Worm (Caenorhabditis elegans): Measurements from ENCODE around the gene grd-9.

Gene grd-9

DNA sequence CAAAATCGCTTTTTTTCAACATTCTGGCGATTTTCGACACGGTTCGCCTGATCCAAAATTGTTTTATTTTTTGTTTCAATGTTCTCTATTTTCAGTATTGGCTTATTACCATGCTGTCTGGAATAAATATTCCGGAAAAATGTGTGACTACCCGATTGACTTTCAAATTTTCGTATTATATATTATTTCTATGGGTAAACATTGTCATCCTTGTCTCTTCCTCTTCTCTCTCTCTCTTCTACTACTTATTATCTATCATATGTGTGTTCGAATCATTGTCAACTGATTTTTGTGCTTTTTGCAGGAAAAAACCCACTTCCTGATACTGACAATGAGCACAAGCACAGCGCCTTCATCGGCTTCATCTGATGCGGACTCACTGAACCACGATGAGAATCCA lies 2.1 kb upstream of the grd-9 start, which contains the start of gene C04E6.7:
TSS of gene C04E6.7 (plus strand) at position 301 of the 400 bp plus-strand sequence.
- TF ChIP-seq aly-1 (tag; optimal IDR thresholded peaks at IDR 0.05) (no peak), scrt-1 (GFP tag; IDR thresholded peaks at IDR 0.05) (no peak), hmg-4 (GFP tag; optimal IDR thresholded peaks at IDR 0.05) (no peak), flt-1 (GFP tag; IDR thresholded peaks at IDR 0.05) (no peak), hnd-1 (tag; optimal IDR thresholded peaks at IDR 0.05) (no peak), hmbx-1 (tag; optimal IDR thresholded peaks at IDR 0.05) (no peak), ets-7 (tag; optimal IDR thresholded peaks at IDR 0.05) (no peak)

DNA sequence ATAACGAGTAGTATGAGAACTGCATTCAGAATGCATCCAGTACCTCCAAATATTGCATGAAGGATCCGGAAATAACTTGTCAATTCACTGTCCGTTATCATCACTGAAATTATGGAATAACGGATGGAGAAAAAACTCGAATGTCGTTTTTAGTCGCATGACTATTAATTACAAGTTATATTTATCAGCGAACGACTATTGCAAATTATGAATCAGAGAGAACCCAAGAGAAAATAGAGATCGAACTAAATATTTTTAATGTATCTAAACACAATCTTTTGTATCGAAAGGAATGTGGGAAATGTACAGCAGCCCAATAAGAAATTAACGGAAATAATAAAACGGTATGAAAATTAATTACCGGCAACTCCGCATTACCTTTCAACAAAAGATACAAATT lies 4.8 kb downstream of the grd-9 start, which contains the start of gene srd-16:
TSS of gene srd-16 (minus strand) at position 101 of the 400 bp plus-strand sequence.
- TF ChIP-seq B0310.2 (tag; optimal IDR thresholded peaks at IDR 0.05) (no peak), ceh-13 (GFP tag; optimal IDR thresholded peaks at IDR 0.05) (no peak), tra-4 (tag; optimal IDR thresholded peaks at IDR 0.05) (no peak), hmg-4 (GFP tag; optimal IDR thresholded peaks at IDR 0.05) (no peak), tbx-37 (GFP tag; conservative IDR thresholded peaks at IDR 0.05) (no peak), ceh-36 (tag; optimal IDR thresholded peaks at IDR 0.05) (no peak), ets-7 (tag; optimal IDR thresholded peaks at IDR 0.05) (no peak), F13C5.2 (tag; optimal IDR thresholded peaks at IDR 0.05) (no peak), hmbx-1 (tag; optimal IDR thresholded peaks at IDR 0.05) (no peak), flt-1 (GFP tag; IDR thresholded peaks at IDR 0.05) (no peak)

- TF ChIP-seq ceh-13 (GFP tag; optimal IDR thresholded peaks at IDR 0.05) = no peak
- no peak for TF ChIP-seq hmbx-1 (tag; optimal IDR thresholded peaks at IDR 0.05)
- TF ChIP-seq ama-1 (optimal IDR thresholded peaks at IDR 0.05) = no peak
- no peak for TF ChIP-seq flt-1 (GFP tag; IDR thresholded peaks at IDR 0.05)
Measured at ce11 chrV:5901833-5902232, 6.7 kb downstream of the grd-9 start, which contains the start of gene C04E6.5. Gene C04E6.5, plus strand, starts transcription at chrV:5902133.

DNA sequence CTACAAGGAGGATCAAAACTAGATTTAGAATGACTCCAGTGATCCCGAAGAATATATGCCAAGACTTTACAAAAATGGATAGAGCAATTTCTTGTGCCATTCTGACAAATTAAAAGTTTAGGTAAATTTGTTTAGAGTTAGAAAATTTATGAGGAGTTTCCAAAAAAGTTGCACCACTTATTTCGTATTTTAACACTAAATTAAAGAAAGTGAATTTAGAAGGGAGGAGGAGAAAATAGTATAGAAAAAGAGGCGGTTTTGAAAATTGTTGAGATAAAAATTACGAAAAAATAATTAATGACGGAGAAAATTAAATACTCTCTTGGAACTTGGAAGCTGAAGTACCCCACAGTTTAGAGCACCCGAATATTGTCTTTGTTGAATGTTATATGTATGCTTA lies 11.1 kb downstream of the grd-9 start, which contains the start of gene srd-15:
TSS of gene srd-15 (minus strand) at position 101 of the 400 bp plus-strand sequence.
- TF ChIP-seq hmbx-1 (tag; optimal IDR thresholded peaks at IDR 0.05) (no peak), ceh-36 (tag; optimal IDR thresholded peaks at IDR 0.05) (no peak), pes-1 (GFP tag; IDR thresholded peaks at IDR 0.05) (no peak)

- no peak for TF ChIP-seq pes-1 (GFP tag; IDR thresholded peaks at IDR 0.05)
- TF ChIP-seq tbx-11 (GFP tag; IDR thresholded peaks at IDR 0.05) = no peak
- TF ChIP-seq ama-1 (optimal IDR thresholded peaks at IDR 0.05) = no peak
Measured at ce11 chrV:5907090-5907489, 12.0 kb downstream of the grd-9 start, which contains the start of gene C04E6.4. Gene C04E6.4, plus strand, starts transcription at chrV:5907390.

- TF ChIP-seq hnd-1 (tag; optimal IDR thresholded peaks at IDR 0.05) (no peak), B0310.2 (tag; optimal IDR thresholded peaks at IDR 0.05) (no peak)
Measured at ce11 chrV:5912426-5912825, 17.3 kb downstream of the grd-9 start, which contains the start of gene C04E6.13. Gene C04E6.13, plus strand, starts transcription at chrV:5912726.

DNA sequence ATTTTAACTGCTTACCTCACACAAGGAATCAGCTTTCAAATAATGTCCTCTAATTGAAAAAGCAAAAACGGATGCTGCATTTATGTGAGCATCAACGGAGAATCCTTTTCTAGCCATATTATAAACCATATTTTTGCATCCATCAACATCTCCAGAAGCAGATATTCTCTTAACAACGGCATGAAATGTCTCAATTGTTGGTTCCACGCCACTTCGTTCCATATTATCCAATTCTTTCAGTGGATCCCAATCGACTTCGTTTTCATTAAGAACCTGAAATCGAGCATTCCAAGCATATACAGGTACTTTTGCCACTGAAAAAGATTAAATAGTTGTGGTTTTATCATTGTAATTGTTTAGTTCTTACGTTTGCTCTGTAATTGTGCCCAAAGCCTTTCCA lies 21.7 kb downstream of the grd-9 start:
- TF ChIP-seq ets-7 (tag; optimal IDR thresholded peaks at IDR 0.05) = no peak
- no peak for TF ChIP-seq hmg-4 (GFP tag; optimal IDR thresholded peaks at IDR 0.05)
- TF ChIP-seq ceh-36 (tag; optimal IDR thresholded peaks at IDR 0.05) = no peak
- TF ChIP-seq pes-1 (GFP tag; IDR thresholded peaks at IDR 0.05) = no peak
- TF ChIP-seq B0310.2 (tag; optimal IDR thresholded peaks at IDR 0.05) = no peak
- no peak for TF ChIP-seq tbx-37 (GFP tag; conservative IDR thresholded peaks at IDR 0.05)
- no peak for TF ChIP-seq F13C5.2 (tag; optimal IDR thresholded peaks at IDR 0.05)
- no peak for TF ChIP-seq scrt-1 (GFP tag; IDR thresholded peaks at IDR 0.05)
- TF ChIP-seq sea-1 (GFP tag; conservative IDR thresholded peaks at IDR 0.05) = no peak
- TF ChIP-seq ceh-13 (GFP tag; optimal IDR thresholded peaks at IDR 0.05) = no peak
- no peak for TF ChIP-seq ama-1 (optimal IDR thresholded peaks at IDR 0.05)
- no peak for TF ChIP-seq flt-1 (GFP tag; IDR thresholded peaks at IDR 0.05)
- TF ChIP-seq tra-4 (tag; optimal IDR thresholded peaks at IDR 0.05) = no peak
- no peak for TF ChIP-seq hnd-1 (tag; optimal IDR thresholded peaks at IDR 0.05)
- TF ChIP-seq tbx-11 (GFP tag; IDR thresholded peaks at IDR 0.05) = no peak
- TF ChIP-seq aly-1 (tag; optimal IDR thresholded peaks at IDR 0.05) = no peak
- no peak for TF ChIP-seq hmbx-1 (tag; optimal IDR thresholded peaks at IDR 0.05)

DNA sequence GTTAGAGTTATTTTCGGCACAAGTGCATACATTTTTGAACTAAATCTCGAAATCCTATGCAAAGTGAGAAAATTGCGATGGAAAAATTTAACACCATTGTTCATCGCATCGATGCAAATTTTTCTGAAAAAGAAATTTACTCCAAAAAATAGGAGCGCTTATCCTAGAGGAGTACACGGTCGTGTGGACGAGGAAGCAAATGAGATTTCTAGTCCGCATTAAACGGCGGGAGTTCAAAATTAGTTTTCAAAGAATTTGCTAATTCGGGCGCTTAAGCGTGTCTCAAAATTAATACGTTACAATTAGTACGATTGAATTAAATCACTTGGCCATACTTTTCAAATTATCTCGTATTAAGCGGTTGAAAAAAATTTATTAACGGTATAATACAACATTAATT lies 22.6 kb downstream of the grd-9 start, which contains the start of gene lrpr-1:
TSS of gene lrpr-1 (minus strand) at position 185 of the 400 bp plus-strand sequence.
- TF ChIP-seq flt-1 (GFP tag; IDR thresholded peaks at IDR 0.05) (peak; percentile 50; the same call in 1 of the 2 replicates), tbx-37 (GFP tag; conservative IDR thresholded peaks at IDR 0.05) (peak; percentile 88), F13C5.2 (tag; optimal IDR thresholded peaks at IDR 0.05) (no peak)

- no peak for TF ChIP-seq hmg-4 (GFP tag; optimal IDR thresholded peaks at IDR 0.05)
- no peak for TF ChIP-seq aly-1 (tag; optimal IDR thresholded peaks at IDR 0.05)
- no peak for TF ChIP-seq hmbx-1 (tag; optimal IDR thresholded peaks at IDR 0.05)
- no peak for TF ChIP-seq ama-1 (optimal IDR thresholded peaks at IDR 0.05)
- TF ChIP-seq pes-1 (GFP tag; IDR thresholded peaks at IDR 0.05) = no peak
- no peak for TF ChIP-seq ceh-13 (GFP tag; optimal IDR thresholded peaks at IDR 0.05)
- TF ChIP-seq hnd-1 (tag; optimal IDR thresholded peaks at IDR 0.05) = no peak
- TF ChIP-seq ets-7 (tag; optimal IDR thresholded peaks at IDR 0.05) = no peak
- TF ChIP-seq sea-1 (GFP tag; conservative IDR thresholded peaks at IDR 0.05) = no peak
- TF ChIP-seq ceh-36 (tag; optimal IDR thresholded peaks at IDR 0.05) = no peak
- TF ChIP-seq scrt-1 (GFP tag; IDR thresholded peaks at IDR 0.05) = no peak
- TF ChIP-seq tbx-11 (GFP tag; IDR thresholded peaks at IDR 0.05) = no peak
- TF ChIP-seq F13C5.2 (tag; optimal IDR thresholded peaks at IDR 0.05) = no peak
- TF ChIP-seq flt-1 (GFP tag; IDR thresholded peaks at IDR 0.05) = no peak
- TF ChIP-seq B0310.2 (tag; optimal IDR thresholded peaks at IDR 0.05) = no peak
- no peak for TF ChIP-seq tra-4 (tag; optimal IDR thresholded peaks at IDR 0.05)
- TF ChIP-seq tbx-37 (GFP tag; conservative IDR thresholded peaks at IDR 0.05) = no peak
Measured at ce11 chrV:5919887-5920286, 24.8 kb downstream of the grd-9 start, which contains the start of gene C04E6.12. Gene C04E6.12, minus strand, starts transcription at chrV:5919987.

Data from whole organism, early embryonic.